Worm (Caenorhabditis elegans) whole organism, L2 larva: ENCODE data around the gene T21C9.13.

Experiments
- C34F6.9 ChIP-seq: fragments of 150-350 bp; optimal IDR thresholded peaks from 2 replicates; lab custom pipeline; 2014; ENCODE audit warnings: missing biosample characterization, missing genetic modification characterization
- F13H6.1 ChIP-seq: sonication (generic microtip); optimal IDR thresholded peaks from 2 replicates; lab custom pipeline; 2016; ENCODE audit warnings: missing genetic modification characterization, missing compliant biosample characterization
- R02D3.7 ChIP-seq: fragments of 150-350 bp; optimal IDR thresholded peaks from 2 replicates; lab custom pipeline; 2014; ENCODE audit warnings: missing biosample characterization, missing genetic modification characterization
- Y55F3AM.14 ChIP-seq: fragments of 200-800 bp; sonication (Bioruptor generic); optimal IDR thresholded peaks from 2 replicates; lab custom pipeline; 2018; ENCODE audit warnings: mild to moderate bottlenecking, missing genetic modification characterization, missing compliant biosample characterization
- ZK546.5 ChIP-seq: sonication (generic microtip); optimal IDR thresholded peaks from 2 replicates; lab custom pipeline; 2017; ENCODE audit warnings: missing biosample characterization, missing genetic modification characterization
- alr-1 ChIP-seq: fragments of 150-350 bp; optimal IDR thresholded peaks from 2 replicates; lab custom pipeline; 2014; ENCODE audit warnings: missing biosample characterization, missing genetic modification characterization
- aly-2 ChIP-seq: fragments of 150-350 bp; optimal IDR thresholded peaks from 2 replicates; lab custom pipeline; 2014; ENCODE audit warnings: missing biosample characterization, missing genetic modification characterization
- ama-1 ChIP-seq: fragments of 150-350 bp; optimal IDR thresholded peaks from 2 replicates; lab custom pipeline; 2018; ENCODE audit warnings: inconsistent platforms
- blmp-1 ChIP-seq: sonication (generic microtip); optimal IDR thresholded peaks from 2 replicates; lab custom pipeline; 2017; ENCODE audit warnings: missing genetic modification characterization, mild to moderate bottlenecking, missing compliant biosample characterization, antibody characterized with exemption, moderate library complexity; ENCODE audit not compliant: insufficient read depth
- ceh-16 ChIP-seq: fragments of 150-350 bp; optimal IDR thresholded peaks from 2 replicates; lab custom pipeline; 2014; ENCODE audit warnings: missing biosample characterization, missing genetic modification characterization
- ceh-82 ChIP-seq: fragments of 150-350 bp; optimal IDR thresholded peaks from 2 replicates; lab custom pipeline; 2014; ENCODE audit warnings: missing biosample characterization, missing genetic modification characterization
- crh-2 ChIP-seq: sonication (generic microtip); optimal IDR thresholded peaks from 2 replicates; lab custom pipeline; 2017; ENCODE audit warnings: missing biosample characterization, missing genetic modification characterization
- dmd-4 ChIP-seq: sonication (generic microtip); optimal IDR thresholded peaks from 2 replicates; lab custom pipeline; 2017; ENCODE audit warnings: missing biosample characterization, missing genetic modification characterization
- egl-27 ChIP-seq: sonication (generic microtip); optimal IDR thresholded peaks from 3 replicates; lab custom pipeline; 2017; ENCODE audit warnings: missing biosample characterization, missing genetic modification reagents, missing genetic modification characterization
- elt-1 ChIP-seq: fragments of 150-350 bp; optimal IDR thresholded peaks from 2 replicates; lab custom pipeline; 2014; ENCODE audit warnings: missing biosample characterization, missing genetic modification characterization
- elt-3 ChIP-seq: sonication (generic microtip); optimal IDR thresholded peaks from 2 replicates; lab custom pipeline; 2017; ENCODE audit warnings: missing biosample characterization, missing genetic modification characterization
- fos-1 ChIP-seq: fragments of 150-350 bp; optimal IDR thresholded peaks from 2 replicates; lab custom pipeline; 2014; ENCODE audit warnings: missing biosample characterization, missing genetic modification characterization
- gmeb-1 ChIP-seq: fragments of 150-350 bp; optimal IDR thresholded peaks from 2 replicates; lab custom pipeline; 2014; ENCODE audit warnings: missing biosample characterization, missing genetic modification characterization
- lin-11 ChIP-seq: fragments of 150-350 bp; sonication (generic microtip); optimal IDR thresholded peaks from 2 replicates; lab custom pipeline; 2014; ENCODE audit warnings: missing biosample characterization, missing genetic modification characterization, inconsistent platforms, mixed read lengths
- lin-13 ChIP-seq: fragments of 150-350 bp; optimal IDR thresholded peaks from 2 replicates; lab custom pipeline; 2014; ENCODE audit warnings: missing biosample characterization, missing genetic modification reagents, missing genetic modification characterization
- lin-39 ChIP-seq: fragments of 150-350 bp; optimal IDR thresholded peaks from 2 replicates; lab custom pipeline; 2014; ENCODE audit warnings: missing biosample characterization, missing genetic modification reagents, missing genetic modification characterization
- lsy-2 ChIP-seq, 2 experiments: fragments of 150-350 bp in 1 of 2; sonication (generic microtip) in 1 of 2; optimal IDR thresholded peaks; 2 replicates each; lab custom pipeline; 2014 to 2017; ENCODE audit warnings: missing biosample characterization in 2 of 2, missing genetic modification characterization in 2 of 2
- mab-5 ChIP-seq: fragments of 150-350 bp; optimal IDR thresholded peaks from 2 replicates; lab custom pipeline; 2014; ENCODE audit warnings: missing biosample characterization, missing genetic modification characterization
- mbf-1 ChIP-seq: sonication (generic microtip); optimal IDR thresholded peaks from 2 replicates; lab custom pipeline; 2017; ENCODE audit warnings: missing biosample characterization, missing genetic modification characterization
- mdl-1 ChIP-seq, 2 experiments: fragments of 150-350 bp in 1 of 2; sonication (generic microtip) in 1 of 2; optimal IDR thresholded peaks; 2 replicates each; lab custom pipeline; 2017; ENCODE audit warnings: missing biosample characterization in 2 of 2, missing genetic modification characterization in 2 of 2
- nhr-10 ChIP-seq: sonication (generic microtip); optimal IDR thresholded peaks from 2 replicates; lab custom pipeline; 2017; ENCODE audit warnings: missing biosample characterization, missing genetic modification characterization
- nhr-11 ChIP-seq: fragments of 150-350 bp; optimal IDR thresholded peaks from 2 replicates; lab custom pipeline; 2014; ENCODE audit warnings: missing biosample characterization, missing genetic modification characterization
- nhr-12 ChIP-seq: fragments of 150-350 bp; optimal IDR thresholded peaks from 2 replicates; lab custom pipeline; 2014; ENCODE audit warnings: missing biosample characterization, missing genetic modification characterization
- nhr-129 ChIP-seq: fragments of 150-350 bp; optimal IDR thresholded peaks from 2 replicates; lab custom pipeline; 2014; ENCODE audit warnings: missing biosample characterization, missing genetic modification characterization
- nhr-21 ChIP-seq: fragments of 150-350 bp; optimal IDR thresholded peaks from 2 replicates; lab custom pipeline; 2014; ENCODE audit warnings: missing biosample characterization, missing genetic modification characterization
- nhr-23 ChIP-seq: fragments of 150-350 bp; optimal IDR thresholded peaks from 2 replicates; lab custom pipeline; 2014; ENCODE audit warnings: missing biosample characterization, missing genetic modification reagents, missing genetic modification characterization
- nhr-237 ChIP-seq: fragments of 150-350 bp; optimal IDR thresholded peaks from 2 replicates; lab custom pipeline; 2014; ENCODE audit warnings: missing biosample characterization, missing genetic modification characterization
- nhr-25 ChIP-seq: fragments of 150-350 bp; sonication (generic microtip); optimal IDR thresholded peaks from 3 replicates; lab custom pipeline; 2014; ENCODE audit warnings: missing biosample characterization, missing genetic modification characterization
- nhr-6 ChIP-seq: fragments of 150-350 bp; optimal IDR thresholded peaks from 2 replicates; lab custom pipeline; 2014; ENCODE audit warnings: missing biosample characterization, missing genetic modification characterization
- nhr-77 ChIP-seq: fragments of 150-350 bp; optimal IDR thresholded peaks from 2 replicates; lab custom pipeline; 2014; ENCODE audit warnings: missing biosample characterization, missing genetic modification characterization
- peb-1 ChIP-seq: fragments of 150-350 bp; optimal IDR thresholded peaks from 2 replicates; lab custom pipeline; 2014; ENCODE audit warnings: missing biosample characterization, missing genetic modification characterization
- sem-4 ChIP-seq: fragments of 150-350 bp; optimal IDR thresholded peaks from 2 replicates; lab custom pipeline; 2014; ENCODE audit warnings: missing biosample characterization, missing genetic modification reagents, missing genetic modification characterization
- skn-1 ChIP-seq: sonication (generic microtip); optimal IDR thresholded peaks from 2 replicates; lab custom pipeline; 2017; ENCODE audit warnings: missing biosample characterization, missing genetic modification characterization
- sma-3 ChIP-seq: sonication (generic microtip); optimal IDR thresholded peaks from 2 replicates; lab custom pipeline; 2016; ENCODE audit warnings: missing genetic modification reagents, missing genetic modification characterization, missing compliant biosample characterization
- sma-9 ChIP-seq, 2 experiments: fragments of 150-350 bp in 1 of 2; sonication (generic microtip) in 1 of 2; optimal IDR thresholded peaks; 2 replicates each; lab custom pipeline; 2014 to 2016; ENCODE audit warnings: missing genetic modification characterization in 2 of 2, mild to moderate bottlenecking in 1 of 2, missing biosample characterization in 1 of 2, missing compliant biosample characterization in 1 of 2, missing genetic modification reagents in 1 of 2, moderate library complexity in 1 of 2
- snpc-4 ChIP-seq: fragments of 150-350 bp; optimal IDR thresholded peaks from 2 replicates; lab custom pipeline; 2014; ENCODE audit warnings: missing biosample characterization, missing genetic modification characterization
- unc-39 ChIP-seq: fragments of 150-350 bp; optimal IDR thresholded peaks from 2 replicates; lab custom pipeline; 2014; ENCODE audit warnings: missing biosample characterization, missing genetic modification characterization
- unc-55 ChIP-seq: fragments of 150-350 bp; sonication (generic microtip); optimal IDR thresholded peaks from 3 replicates; lab custom pipeline; 2014; ENCODE audit warnings: missing biosample characterization, missing genetic modification reagents, missing genetic modification characterization
- unc-62 ChIP-seq: fragments of 150-350 bp; optimal IDR thresholded peaks from 2 replicates; lab custom pipeline; 2014; ENCODE audit warnings: missing biosample characterization, missing genetic modification reagents, missing genetic modification characterization
- zag-1 ChIP-seq: fragments of 150-350 bp; optimal IDR thresholded peaks from 2 replicates; lab custom pipeline; 2014; ENCODE audit warnings: missing biosample characterization, missing genetic modification characterization
- ztf-1 ChIP-seq: fragments of 200-800 bp; sonication (Bioruptor generic); conservative IDR thresholded peaks from 2 replicates; pipeline ENCODE4 v1.3.6; 2022; ENCODE audit warnings: missing genetic modification characterization, missing compliant biosample characterization
- ztf-11 ChIP-seq: sonication (generic microtip); optimal IDR thresholded peaks from 2 replicates; lab custom pipeline; 2017; ENCODE audit warnings: missing biosample characterization, missing genetic modification characterization
- ztf-4 ChIP-seq: fragments of 150-350 bp; optimal IDR thresholded peaks from 2 replicates; lab custom pipeline; 2014; ENCODE audit warnings: missing biosample characterization, missing genetic modification characterization

The T21C9.13 gene

ce11 chrV:10578226-10578625, 18.8 kb upstream of the T21C9.13 start, which contains the start of gene mics-1:
mics-1 (minus strand) TSS chrV:10578326.
- TF ChIP-seq C34F6.9 (tag; lab: Kevin White, UChicago): no peak
- no peak for TF ChIP-seq F13H6.1
- TF ChIP-seq lsy-2 (tag; optimal IDR thresholded peaks at IDR 0.05; lab: Kevin White, UChicago): no peak
- no peak for TF ChIP-seq lin-39
- no peak for TF ChIP-seq ceh-16 (tag; lab: Kevin White, UChicago)
- TF ChIP-seq, all 48 proteins: peak for 0

- TF ChIP-seq nhr-12 (no peak), elt-1 (tag; lab: Kevin White, UChicago) (no peak), sma-3 (GFP tag; lab: Kevin White, UChicago) (peak; percentile 65), dmd-4 (no peak), F13H6.1 (peak; percentile 79), nhr-25 (tag; lab: Kevin White, UChicago) (no peak), nhr-21 (peak; percentile 61), blmp-1 (tag; lab: Kevin White, UChicago) (peak; percentile 17), Y55F3AM.14 (GFP tag; lab: Kevin White, UChicago) (no peak), nhr-23 (tag; lab: Kevin White, UChicago) (no peak), skn-1 (tag; lab: Kevin White, UChicago) (no peak), sem-4 (peak; percentile 25), nhr-129 (tag; lab: Kevin White, UChicago) (peak; percentile 51), crh-2 (tag; lab: Kevin White, UChicago) (peak; percentile 59), R02D3.7 (tag; lab: Kevin White, UChicago) (peak; percentile 2), mbf-1 (tag; lab: Kevin White, UChicago) (no peak), gmeb-1 (tag; lab: Kevin White, UChicago) (peak; percentile 85), fos-1 (tag; lab: Kevin White, UChicago) (peak; percentile 29), egl-27 (tag; lab: Kevin White, UChicago) (peak; percentile 79), snpc-4 (peak; percentile 49), unc-62 (GFP tag; lab: Kevin White, UChicago) (no peak), nhr-237 (tag; lab: Kevin White, UChicago) (no peak), ama-1 (no peak), elt-3 (tag; lab: Kevin White, UChicago) (no peak), lin-13 (GFP tag; lab: Kevin White, UChicago) (peak; percentile 50), nhr-6 (tag; lab: Kevin White, UChicago) (no peak), alr-1 (no peak), ztf-1 (GFP tag; lab: Robert Waterston, UW) (no peak), aly-2 (no peak), ZK546.5 (no peak), peb-1 (tag; lab: Kevin White, UChicago) (no peak), lin-39 (no peak), lsy-2 (tag; optimal IDR thresholded peaks at IDR 0.05; lab: Kevin White, UChicago) (peak; percentile 81 to 86), ceh-82 (tag; lab: Kevin White, UChicago) (no peak), nhr-10 (tag; lab: Kevin White, UChicago) (peak; percentile 25), unc-39 (tag; lab: Kevin White, UChicago) (no peak), sma-9 (GFP tag; optimal IDR thresholded peaks at IDR 0.05; lab: Kevin White, UChicago) (peak; percentile 85), sma-9 (tag; optimal IDR thresholded peaks at IDR 0.05; lab: Kevin White, UChicago) (no peak), lin-11 (tag; lab: Kevin White, UChicago) (peak; percentile 56), ztf-4 (tag; lab: Kevin White, UChicago) (no peak), unc-55 (GFP tag; lab: Kevin White, UChicago) (peak; percentile 89), mab-5 (tag; lab: Kevin White, UChicago) (peak; percentile 72), nhr-77 (tag; lab: Kevin White, UChicago) (no peak), zag-1 (no peak), nhr-11 (tag; lab: Kevin White, UChicago) (no peak), mdl-1 (tag; optimal IDR thresholded peaks at IDR 0.05; lab: Kevin White, UChicago) (no peak), ztf-11 (tag; lab: Kevin White, UChicago) (no peak), C34F6.9 (tag; lab: Kevin White, UChicago) (peak; percentile 90), ceh-16 (tag; lab: Kevin White, UChicago) (no peak)
Measured at ce11 chrV:10578938-10579337, 18.1 kb upstream of the T21C9.13 start, which contains the start of the genes erh-1 and lpd-9. erh-1 (minus strand) TSS chrV:10579141. lpd-9 (plus strand) TSS chrV:10579305.
